Worm (Caenorhabditis elegans) whole organism, L2 larva: ENCODE measurements around the gene F48B9.3.

Experiments used
- C34F6.9 ChIP-seq: fragments of 150-350 bp; optimal IDR thresholded peaks from 2 replicates; lab custom pipeline; 2014; ENCODE audit warnings: missing biosample characterization, missing genetic modification characterization
- F13H6.1 ChIP-seq: sonication (generic microtip); optimal IDR thresholded peaks from 2 replicates; lab custom pipeline; 2016; ENCODE audit warnings: missing genetic modification characterization, missing compliant biosample characterization
- Y55F3AM.14 ChIP-seq: fragments of 200-800 bp; sonication (Bioruptor generic); optimal IDR thresholded peaks from 2 replicates; lab custom pipeline; 2018; ENCODE audit warnings: mild to moderate bottlenecking, missing genetic modification characterization, missing compliant biosample characterization
- ZK546.5 ChIP-seq: sonication (generic microtip); optimal IDR thresholded peaks from 2 replicates; lab custom pipeline; 2017; ENCODE audit warnings: missing biosample characterization, missing genetic modification characterization
- alr-1 ChIP-seq: fragments of 150-350 bp; optimal IDR thresholded peaks from 2 replicates; lab custom pipeline; 2014; ENCODE audit warnings: missing biosample characterization, missing genetic modification characterization
- aly-2 ChIP-seq: fragments of 150-350 bp; optimal IDR thresholded peaks from 2 replicates; lab custom pipeline; 2014; ENCODE audit warnings: missing biosample characterization, missing genetic modification characterization
- blmp-1 ChIP-seq: sonication (generic microtip); optimal IDR thresholded peaks from 2 replicates; lab custom pipeline; 2017; ENCODE audit warnings: missing genetic modification characterization, mild to moderate bottlenecking, missing compliant biosample characterization, antibody characterized with exemption, moderate library complexity; ENCODE audit not compliant: insufficient read depth
- ceh-16 ChIP-seq: fragments of 150-350 bp; optimal IDR thresholded peaks from 2 replicates; lab custom pipeline; 2014; ENCODE audit warnings: missing biosample characterization, missing genetic modification characterization
- dmd-4 ChIP-seq: sonication (generic microtip); optimal IDR thresholded peaks from 2 replicates; lab custom pipeline; 2017; ENCODE audit warnings: missing biosample characterization, missing genetic modification characterization
- egl-27 ChIP-seq: sonication (generic microtip); optimal IDR thresholded peaks from 3 replicates; lab custom pipeline; 2017; ENCODE audit warnings: missing biosample characterization, missing genetic modification reagents, missing genetic modification characterization
- fos-1 ChIP-seq: fragments of 150-350 bp; optimal IDR thresholded peaks from 2 replicates; lab custom pipeline; 2014; ENCODE audit warnings: missing biosample characterization, missing genetic modification characterization
- lin-13 ChIP-seq: fragments of 150-350 bp; optimal IDR thresholded peaks from 2 replicates; lab custom pipeline; 2014; ENCODE audit warnings: missing biosample characterization, missing genetic modification reagents, missing genetic modification characterization
- lin-39 ChIP-seq: fragments of 150-350 bp; optimal IDR thresholded peaks from 2 replicates; lab custom pipeline; 2014; ENCODE audit warnings: missing biosample characterization, missing genetic modification reagents, missing genetic modification characterization
- lsy-2 ChIP-seq, 2 experiments: fragments of 150-350 bp in 1 of 2; sonication (generic microtip) in 1 of 2; optimal IDR thresholded peaks; 2 replicates each; lab custom pipeline; 2014 to 2017; ENCODE audit warnings: missing biosample characterization in 2 of 2, missing genetic modification characterization in 2 of 2
- mab-5 ChIP-seq: fragments of 150-350 bp; optimal IDR thresholded peaks from 2 replicates; lab custom pipeline; 2014; ENCODE audit warnings: missing biosample characterization, missing genetic modification characterization
- nhr-11 ChIP-seq: fragments of 150-350 bp; optimal IDR thresholded peaks from 2 replicates; lab custom pipeline; 2014; ENCODE audit warnings: missing biosample characterization, missing genetic modification characterization
- nhr-129 ChIP-seq: fragments of 150-350 bp; optimal IDR thresholded peaks from 2 replicates; lab custom pipeline; 2014; ENCODE audit warnings: missing biosample characterization, missing genetic modification characterization
- nhr-21 ChIP-seq: fragments of 150-350 bp; optimal IDR thresholded peaks from 2 replicates; lab custom pipeline; 2014; ENCODE audit warnings: missing biosample characterization, missing genetic modification characterization
- nhr-237 ChIP-seq: fragments of 150-350 bp; optimal IDR thresholded peaks from 2 replicates; lab custom pipeline; 2014; ENCODE audit warnings: missing biosample characterization, missing genetic modification characterization
- nhr-25 ChIP-seq: fragments of 150-350 bp; sonication (generic microtip); optimal IDR thresholded peaks from 3 replicates; lab custom pipeline; 2014; ENCODE audit warnings: missing biosample characterization, missing genetic modification characterization
- nhr-6 ChIP-seq: fragments of 150-350 bp; optimal IDR thresholded peaks from 2 replicates; lab custom pipeline; 2014; ENCODE audit warnings: missing biosample characterization, missing genetic modification characterization
- nhr-77 ChIP-seq: fragments of 150-350 bp; optimal IDR thresholded peaks from 2 replicates; lab custom pipeline; 2014; ENCODE audit warnings: missing biosample characterization, missing genetic modification characterization
- peb-1 ChIP-seq: fragments of 150-350 bp; optimal IDR thresholded peaks from 2 replicates; lab custom pipeline; 2014; ENCODE audit warnings: missing biosample characterization, missing genetic modification characterization
- sem-4 ChIP-seq: fragments of 150-350 bp; optimal IDR thresholded peaks from 2 replicates; lab custom pipeline; 2014; ENCODE audit warnings: missing biosample characterization, missing genetic modification reagents, missing genetic modification characterization
- skn-1 ChIP-seq: sonication (generic microtip); optimal IDR thresholded peaks from 2 replicates; lab custom pipeline; 2017; ENCODE audit warnings: missing biosample characterization, missing genetic modification characterization
- sma-3 ChIP-seq: sonication (generic microtip); optimal IDR thresholded peaks from 2 replicates; lab custom pipeline; 2016; ENCODE audit warnings: missing genetic modification reagents, missing genetic modification characterization, missing compliant biosample characterization
- sma-9 ChIP-seq, 2 experiments: fragments of 150-350 bp in 1 of 2; sonication (generic microtip) in 1 of 2; optimal IDR thresholded peaks; 2 replicates each; lab custom pipeline; 2014 to 2016; ENCODE audit warnings: missing genetic modification characterization in 2 of 2, mild to moderate bottlenecking in 1 of 2, missing biosample characterization in 1 of 2, missing compliant biosample characterization in 1 of 2, missing genetic modification reagents in 1 of 2, moderate library complexity in 1 of 2
- snpc-4 ChIP-seq: fragments of 150-350 bp; optimal IDR thresholded peaks from 2 replicates; lab custom pipeline; 2014; ENCODE audit warnings: missing biosample characterization, missing genetic modification characterization
- unc-39 ChIP-seq: fragments of 150-350 bp; optimal IDR thresholded peaks from 2 replicates; lab custom pipeline; 2014; ENCODE audit warnings: missing biosample characterization, missing genetic modification characterization
- unc-55 ChIP-seq: fragments of 150-350 bp; sonication (generic microtip); optimal IDR thresholded peaks from 3 replicates; lab custom pipeline; 2014; ENCODE audit warnings: missing biosample characterization, missing genetic modification reagents, missing genetic modification characterization
- unc-62 ChIP-seq: fragments of 150-350 bp; optimal IDR thresholded peaks from 2 replicates; lab custom pipeline; 2014; ENCODE audit warnings: missing biosample characterization, missing genetic modification reagents, missing genetic modification characterization
- zag-1 ChIP-seq: fragments of 150-350 bp; optimal IDR thresholded peaks from 2 replicates; lab custom pipeline; 2014; ENCODE audit warnings: missing biosample characterization, missing genetic modification characterization
- ztf-1 ChIP-seq: fragments of 200-800 bp; sonication (Bioruptor generic); conservative IDR thresholded peaks from 2 replicates; pipeline ENCODE4 v1.3.6; 2022; ENCODE audit warnings: missing genetic modification characterization, missing compliant biosample characterization
- ztf-11 ChIP-seq: sonication (generic microtip); optimal IDR thresholded peaks from 2 replicates; lab custom pipeline; 2017; ENCODE audit warnings: missing biosample characterization, missing genetic modification characterization
- ztf-4 ChIP-seq: fragments of 150-350 bp; optimal IDR thresholded peaks from 2 replicates; lab custom pipeline; 2014; ENCODE audit warnings: missing biosample characterization, missing genetic modification characterization

The F48B9.3 gene

DNA sequence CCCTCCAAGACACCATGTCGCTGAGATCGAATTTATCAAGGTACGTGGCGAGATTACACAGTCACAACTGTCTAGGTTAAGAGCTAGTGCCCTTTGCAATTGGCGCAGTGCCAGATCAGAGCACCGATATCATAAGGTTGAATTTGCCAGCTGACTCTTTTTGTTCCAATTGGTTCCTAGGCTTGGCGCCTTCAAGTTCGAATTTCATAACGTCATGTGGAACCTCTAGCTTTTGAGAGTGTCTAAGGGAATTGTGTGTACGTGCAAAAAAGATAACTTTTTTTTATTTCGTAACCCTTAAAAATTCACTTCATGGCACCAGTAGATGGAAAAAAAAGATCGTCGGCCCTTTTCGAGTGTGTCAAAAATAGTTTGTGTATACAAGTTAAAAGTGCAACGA lies 51.4 kb downstream of the F48B9.3 start:
- TF ChIP-seq lin-13 (no peak), nhr-129 (tag; lab: Kevin White, UChicago) (peak; percentile 28), sem-4 (tag; lab: Kevin White, UChicago) (no peak), aly-2 (tag; lab: Kevin White, UChicago) (no peak)

- TF ChIP-seq nhr-77 (tag; lab: Kevin White, UChicago) (no peak), sem-4 (tag; lab: Kevin White, UChicago) (peak; percentile 59), alr-1 (tag; lab: Kevin White, UChicago) (no peak), unc-39 (no peak), fos-1 (tag; lab: Kevin White, UChicago) (no peak), nhr-25 (tag; lab: Kevin White, UChicago) (peak; percentile 25), lin-39 (tag; lab: Kevin White, UChicago) (no peak), ztf-4 (tag; lab: Kevin White, UChicago) (no peak), peb-1 (tag; lab: Kevin White, UChicago) (peak; percentile 99), nhr-21 (tag; lab: Kevin White, UChicago) (peak; percentile 68), nhr-129 (tag; lab: Kevin White, UChicago) (no peak), C34F6.9 (tag; lab: Kevin White, UChicago) (no peak), ZK546.5 (tag; lab: Kevin White, UChicago) (no peak), mab-5 (tag; lab: Kevin White, UChicago) (no peak), ztf-1 (GFP tag; lab: Robert Waterston, UW) (no peak), unc-62 (GFP tag; lab: Kevin White, UChicago) (no peak), Y55F3AM.14 (peak; percentile 13), snpc-4 (tag; lab: Kevin White, UChicago) (no peak), lsy-2 (tag; optimal IDR thresholded peaks at IDR 0.05; lab: Kevin White, UChicago) (peak in 1 of 2 experiments; percentile 18), sma-3 (peak; percentile 36), egl-27 (no peak), nhr-6 (no peak), skn-1 (tag; lab: Kevin White, UChicago) (no peak), sma-9 (GFP tag; optimal IDR thresholded peaks at IDR 0.05; lab: Kevin White, UChicago) (no peak), sma-9 (tag; optimal IDR thresholded peaks at IDR 0.05; lab: Kevin White, UChicago) (peak; percentile 53), nhr-11 (tag; lab: Kevin White, UChicago) (no peak), lin-13 (no peak), dmd-4 (tag; lab: Kevin White, UChicago) (no peak), blmp-1 (no peak), aly-2 (tag; lab: Kevin White, UChicago) (no peak), unc-55 (GFP tag; lab: Kevin White, UChicago) (no peak), F13H6.1 (no peak), ceh-16 (tag; lab: Kevin White, UChicago) (peak; percentile 93), zag-1 (no peak), ztf-11 (tag; lab: Kevin White, UChicago) (no peak)
These were observed 51.8 kb downstream of the F48B9.3 start for ce11 chrX:2216662-2217061.

DNA sequence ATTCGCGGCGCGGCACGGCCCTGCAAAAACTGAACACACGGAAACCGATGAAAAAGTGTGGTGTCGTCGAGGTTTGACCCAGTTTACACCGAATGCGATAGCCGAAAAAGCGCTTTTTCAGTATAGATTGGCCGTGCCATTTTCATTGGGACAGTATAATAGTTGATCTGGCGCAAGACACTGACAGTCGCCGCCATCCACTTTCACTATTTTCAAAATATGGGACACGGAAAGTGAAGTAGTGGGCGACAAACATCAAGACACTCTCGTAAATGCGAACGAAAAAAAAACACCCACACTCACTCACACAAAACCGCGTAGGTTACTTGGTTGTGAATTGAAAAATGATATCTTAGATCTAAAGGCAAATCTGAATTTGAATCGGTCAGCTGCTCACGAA lies 54.2 kb downstream of the F48B9.3 start:
- TF ChIP-seq lsy-2 (tag; optimal IDR thresholded peaks at IDR 0.05; lab: Kevin White, UChicago), result no peak
- TF ChIP-seq blmp-1, result peak; percentile 82
- TF ChIP-seq sma-3, result no peak
- peak; percentile 89 for TF ChIP-seq peb-1 (tag; lab: Kevin White, UChicago)
- TF ChIP-seq unc-39, result no peak
- TF ChIP-seq nhr-237 (tag; lab: Kevin White, UChicago), result no peak
- no peak for TF ChIP-seq ZK546.5 (tag; lab: Kevin White, UChicago)
- TF ChIP-seq nhr-21 (tag; lab: Kevin White, UChicago), result peak; percentile 49
- no peak for TF ChIP-seq unc-55 (GFP tag; lab: Kevin White, UChicago)

- TF ChIP-seq ztf-1 (GFP tag; lab: Robert Waterston, UW) (no peak), snpc-4 (tag; lab: Kevin White, UChicago) (peak; percentile 49), F13H6.1 (no peak)
These were observed 54.6 kb downstream of the F48B9.3 start for ce11 chrX:2219453-2219852.

- no peak for TF ChIP-seq ceh-16 (tag; lab: Kevin White, UChicago)
- TF ChIP-seq nhr-6, result no peak
- TF ChIP-seq snpc-4 (tag; lab: Kevin White, UChicago), result no peak
These were observed 56.0 kb downstream of the F48B9.3 start, which contains the start of gene hex-1 for ce11 chrX:2220850-2221249. Gene hex-1, plus strand, starts transcription at chrX:2221150.
